3 worm cellular contexts compared by ENCODE assay signal in the genomic region with DNA sequence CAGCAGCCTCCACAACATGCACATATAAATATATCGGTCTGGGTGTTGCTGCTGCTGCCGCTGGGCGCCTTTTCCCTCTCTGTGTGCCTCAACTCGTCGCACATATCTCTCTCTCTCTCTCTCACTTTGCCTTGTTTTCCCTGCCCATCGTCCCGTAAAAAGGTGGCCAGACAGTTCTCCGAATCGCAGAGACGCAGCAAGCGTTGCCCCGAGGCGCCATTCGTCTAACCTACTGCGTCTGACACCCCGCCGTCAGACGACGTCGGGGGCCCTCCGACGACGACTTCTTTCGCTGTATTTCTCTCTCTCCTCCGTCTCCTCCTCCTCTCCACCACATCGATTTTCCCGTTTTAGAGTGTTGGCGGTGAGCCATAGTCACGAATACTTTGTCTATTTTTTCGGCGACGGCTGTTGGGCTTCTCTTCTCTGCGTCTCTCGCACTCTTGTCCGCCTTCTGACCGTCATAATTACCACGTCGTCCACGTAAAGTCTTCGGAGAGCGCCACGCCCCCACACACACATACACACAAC.
TF ChIP-seq lines count a peak whose summit lies in the region.

Gene B0348.10, minus strand, starts transcription at position 24 of the 531 bp plus-strand sequence.

TF ChIP-seq in whole organism, L1 larva, 84 proteins besides CTCF, POLR2A, EP300 and RAD21 (continued from another document and continues in another):
- TF ChIP-seq lir-3 (tag; optimal IDR thresholded peaks at IDR 0.05; lab: Kevin White, UChicago; ENCODE audit: poor library complexity) (peak; percentile 56), C34B4.2 (tag; optimal IDR thresholded peaks at IDR 0.05; lab: Kevin White, UChicago) (no peak), fkh-10 (GFP tag; optimal IDR thresholded peaks at IDR 0.05; lab: Kevin White, UChicago) (peak; percentile 37), rnt-1 (tag; optimal IDR thresholded peaks at IDR 0.05; lab: Kevin White, UChicago) (peak; percentile 13), C16A3.4 (tag; optimal IDR thresholded peaks at IDR 0.05; lab: Kevin White, UChicago) (peak; percentile 43), nhr-19 (GFP tag; conservative IDR thresholded peaks at IDR 0.05; lab: Robert Waterston, UW) (0 out of 2 replicates have a peak, but pooled peaks have one; percentile 29), lin-13 (GFP tag; optimal IDR thresholded peaks at IDR 0.05; lab: Kevin White, UChicago) (peak; percentile 24), efl-1 (optimal IDR thresholded peaks at IDR 0.05; lab: Kevin White, UChicago) (peak; percentile 67 to 78), efl-1 (GFP tag; optimal IDR thresholded peaks at IDR 0.05 in 1 of 2; lab: Kevin White, UChicago) (peak; percentile 60 to 96), lin-15B (tag; optimal IDR thresholded peaks at IDR 0.05; lab: Kevin White, UChicago) (peak; percentile 14), C04F5.9 (tag; optimal IDR thresholded peaks at IDR 0.05; lab: Kevin White, UChicago) (no peak), grh-1 (GFP tag; IDR thresholded peaks at IDR 0.05; lab: Robert Waterston, UW) (peak; percentile 26), elt-2 (tag; optimal IDR thresholded peaks at IDR 0.05; lab: Kevin White, UChicago) (peak; percentile 7), elt-3 (tag; optimal IDR thresholded peaks at IDR 0.05; lab: Kevin White, UChicago) (no peak), unc-86 (tag; optimal IDR thresholded peaks at IDR 0.05; lab: Kevin White, UChicago) (peak; percentile 92), sox-4 (tag; optimal IDR thresholded peaks at IDR 0.05; lab: Kevin White, UChicago) (peak; percentile 65), snu-23 (GFP tag; optimal IDR thresholded peaks at IDR 0.05; lab: Kevin White, UChicago) (peak; percentile 86), skn-1 (tag; optimal IDR thresholded peaks at IDR 0.05; lab: Kevin White, UChicago) (peak; percentile 18), zag-1 (tag; optimal IDR thresholded peaks at IDR 0.05; lab: Kevin White, UChicago) (no peak), xbp-1 (tag; optimal IDR thresholded peaks at IDR 0.05; lab: Kevin White, UChicago) (peak; percentile 68), tbx-2 (tag; optimal IDR thresholded peaks at IDR 0.05; lab: Kevin White, UChicago) (peak; percentile 84), ceh-8 (GFP tag; optimal IDR thresholded peaks at IDR 0.05; lab: Kevin White, UChicago) (peak; percentile 15), nhr-12 (tag; optimal IDR thresholded peaks at IDR 0.05; lab: Kevin White, UChicago) (no peak), mef-2 (tag; optimal IDR thresholded peaks at IDR 0.05; lab: Kevin White, UChicago) (no peak), mab-9 (GFP tag; IDR thresholded peaks at IDR 0.05; lab: Robert Waterston, UW) (peak; percentile 70), mep-1 (tag; optimal IDR thresholded peaks at IDR 0.05; lab: Kevin White, UChicago) (peak; percentile 53), blmp-1 (tag; optimal IDR thresholded peaks at IDR 0.05; lab: Kevin White, UChicago) (peak; percentile 12), fos-1 (tag; optimal IDR thresholded peaks at IDR 0.05; lab: Kevin White, UChicago) (peak; percentile 65), ceh-88 (GFP tag; IDR thresholded peaks at IDR 0.05; lab: Robert Waterston, UW) (peak; percentile 58; the same call in 1 of the 2 replicates), zip-4 (GFP tag; optimal IDR thresholded peaks at IDR 0.05; lab: Kevin White, UChicago) (no peak), ceh-63 (GFP tag; optimal IDR thresholded peaks at IDR 0.05; lab: Kevin White, UChicago) (peak; percentile 60), nhr-84 (tag; optimal IDR thresholded peaks at IDR 0.05; lab: Kevin White, UChicago) (no peak), aha-1 (tag; optimal IDR thresholded peaks at IDR 0.05; lab: Kevin White, UChicago) (no peak), nhr-71 (tag; optimal IDR thresholded peaks at IDR 0.05; lab: Kevin White, UChicago) (peak; percentile 91), F16B12.6 (tag; optimal IDR thresholded peaks at IDR 0.05; lab: Kevin White, UChicago) (no peak), nhr-90 (tag; optimal IDR thresholded peaks at IDR 0.05; lab: Kevin White, UChicago; ENCODE audit: poor library complexity) (peak; percentile 43), nhr-85 (tag; lab: Kevin White, UChicago) (peak; percentile 74), fkh-8 (tag; optimal IDR thresholded peaks at IDR 0.05; lab: Kevin White, UChicago) (peak; percentile 98), Y116A8C.19 (tag; optimal IDR thresholded peaks at IDR 0.05; lab: Kevin White, UChicago; ENCODE audit: borderline replicate concordance) (peak; percentile 10), ztf-11 (tag; optimal IDR thresholded peaks at IDR 0.05; lab: Kevin White, UChicago) (peak in 1 of 2 experiments; percentile 49), lin-35 (GFP tag; optimal IDR thresholded peaks at IDR 0.05; lab: Kevin White, UChicago) (peak; percentile 80 to 83)

TF ChIP-seq in whole organism, L3 larva, 47 proteins besides CTCF, POLR2A, EP300 and RAD21 (continued from another document):
- TF ChIP-seq ztf-11 (tag; optimal IDR thresholded peaks at IDR 0.05; lab: Kevin White, UChicago) (no peak), jun-1 (tag; optimal IDR thresholded peaks at IDR 0.05; lab: Kevin White, UChicago) (peak; percentile 13), unc-62 (GFP tag; optimal IDR thresholded peaks at IDR 0.05; lab: Kevin White, UChicago) (peak; percentile 65), nhr-11 (tag; optimal IDR thresholded peaks at IDR 0.05; lab: Kevin White, UChicago) (no peak), ceh-9 (tag; optimal IDR thresholded peaks at IDR 0.05; lab: Kevin White, UChicago) (no peak), ceh-16 (tag; optimal IDR thresholded peaks at IDR 0.05; lab: Kevin White, UChicago) (no peak), aly-2 (tag; optimal IDR thresholded peaks at IDR 0.05; lab: Kevin White, UChicago) (no peak), nhr-67 (tag; optimal IDR thresholded peaks at IDR 0.05; lab: Kevin White, UChicago) (no peak), nfya-1 (tag; optimal IDR thresholded peaks at IDR 0.05; lab: Kevin White, UChicago; ENCODE audit: insufficient read depth) (peak; percentile 75), mml-1 (tag; optimal IDR thresholded peaks at IDR 0.05; lab: Kevin White, UChicago) (no peak), fkh-2 (tag; optimal IDR thresholded peaks at IDR 0.05; lab: Kevin White, UChicago) (peak; percentile 69), R02D3.7 (tag; optimal IDR thresholded peaks at IDR 0.05; lab: Kevin White, UChicago) (peak; percentile 18), skn-1 (tag; optimal IDR thresholded peaks at IDR 0.05; lab: Kevin White, UChicago) (no peak), sea-2 (GFP tag; optimal IDR thresholded peaks at IDR 0.05; lab: Kevin White, UChicago) (peak; percentile 62), ZK546.5 (tag; optimal IDR thresholded peaks at IDR 0.05; lab: Kevin White, UChicago) (no peak), nhr-237 (tag; optimal IDR thresholded peaks at IDR 0.05; lab: Kevin White, UChicago) (no peak), nhr-25 (tag; optimal IDR thresholded peaks at IDR 0.05; lab: Kevin White, UChicago) (peak; percentile 66), nhr-76 (tag; optimal IDR thresholded peaks at IDR 0.05; lab: Kevin White, UChicago) (no peak), tbx-2 (tag; optimal IDR thresholded peaks at IDR 0.05; lab: Kevin White, UChicago) (peak; percentile 63), elt-2 (tag; optimal IDR thresholded peaks at IDR 0.05; lab: Kevin White, UChicago) (peak; percentile 49), elt-3 (tag; optimal IDR thresholded peaks at IDR 0.05; lab: Kevin White, UChicago) (no peak), lin-15B (tag; optimal IDR thresholded peaks at IDR 0.05; lab: Kevin White, UChicago) (peak; percentile 56), egl-27 (tag; optimal IDR thresholded peaks at IDR 0.05; lab: Kevin White, UChicago) (no peak), daf-12 (tag; optimal IDR thresholded peaks at IDR 0.05; lab: Kevin White, UChicago) (no peak), zag-1 (tag; optimal IDR thresholded peaks at IDR 0.05; lab: Kevin White, UChicago) (peak; percentile 30), mdl-1 (tag; optimal IDR thresholded peaks at IDR 0.05; lab: Kevin White, UChicago) (no peak), nhr-28 (tag; optimal IDR thresholded peaks at IDR 0.05; lab: Kevin White, UChicago) (no peak), pqm-1 (tag; optimal IDR thresholded peaks at IDR 0.05; lab: Kevin White, UChicago) (no peak), ama-1 (optimal IDR thresholded peaks at IDR 0.05; lab: Kevin White, UChicago) (peak; percentile 64)

TF ChIP-seq in whole organism, young adult, 124 proteins besides CTCF, POLR2A, EP300 and RAD21 (continued from another document):
- no peak for TF ChIP-seq hlh-12 (tag; optimal IDR thresholded peaks at IDR 0.05; lab: Kevin White, UChicago)
- TF ChIP-seq let-526 (GFP tag; IDR thresholded peaks at IDR 0.05; lab: Robert Waterston, UW) = no peak
- TF ChIP-seq rec-8 (tag; optimal IDR thresholded peaks at IDR 0.05; lab: Kevin White, UChicago) = peak; percentile 24 to 36
- TF ChIP-seq Y79H2A.3 (GFP tag; conservative IDR thresholded peaks at IDR 0.05; lab: Robert Waterston, UW) = no peak
- TF ChIP-seq F39B2.1 (GFP tag; IDR thresholded peaks at IDR 0.05; lab: Robert Waterston, UW) = no peak
- TF ChIP-seq hlh-26 (GFP tag; conservative IDR thresholded peaks at IDR 0.05; lab: Robert Waterston, UW) = no peak
- no peak for TF ChIP-seq zim-3 (tag; optimal IDR thresholded peaks at IDR 0.05; lab: Kevin White, UChicago)
- TF ChIP-seq T07F8.4 (tag; optimal IDR thresholded peaks at IDR 0.05; lab: Kevin White, UChicago) = peak; percentile 6
- TF ChIP-seq snpc-3.4 (tag; optimal IDR thresholded peaks at IDR 0.05; lab: Kevin White, UChicago) = peak; percentile 3
- no peak for TF ChIP-seq ztf-28 (GFP tag; IDR thresholded peaks at IDR 0.05; lab: Robert Waterston, UW)
- no peak for TF ChIP-seq tbx-9 (tag; optimal IDR thresholded peaks at IDR 0.05; lab: Kevin White, UChicago; ENCODE audit: borderline replicate concordance)
- TF ChIP-seq F22D6.2 (tag; optimal IDR thresholded peaks at IDR 0.05; lab: Kevin White, UChicago) = no peak
- peak; percentile 63 for TF ChIP-seq ztf-26 (tag; optimal IDR thresholded peaks at IDR 0.05; lab: Kevin White, UChicago)
- no peak for TF ChIP-seq egl-18 (GFP tag; IDR thresholded peaks at IDR 0.05; lab: Robert Waterston, UW)
- no peak; the same call in 1 of the 2 replicates for TF ChIP-seq cebp-1 (GFP tag; IDR thresholded peaks at IDR 0.05; lab: Robert Waterston, UW)
- peak; percentile 79 for TF ChIP-seq cebp-1 (tag; optimal IDR thresholded peaks at IDR 0.05; lab: Kevin White, UChicago)
- peak; percentile 61 for TF ChIP-seq F52B5.7 (tag; optimal IDR thresholded peaks at IDR 0.05; lab: Kevin White, UChicago)
- TF ChIP-seq nfya-1 (tag; optimal IDR thresholded peaks at IDR 0.05; lab: Kevin White, UChicago; ENCODE audit: borderline replicate concordance, insufficient read depth) = no peak
- TF ChIP-seq gei-17 (GFP tag; optimal IDR thresholded peaks at IDR 0.05; lab: Kevin White, UChicago) = peak; percentile 49
- TF ChIP-seq B0336.3 (GFP tag; IDR thresholded peaks at IDR 0.05; lab: Robert Waterston, UW) = peak; percentile 74
- TF ChIP-seq ZK185.1 (tag; optimal IDR thresholded peaks at IDR 0.05; lab: Kevin White, UChicago; ENCODE audit: poor library complexity, severe bottlenecking) = peak; percentile 14
- 0 out of 2 replicates have a peak, but pooled peaks have one; percentile 68 for TF ChIP-seq nfyb-1 (GFP tag; IDR thresholded peaks at IDR 0.05; lab: Robert Waterston, UW)
- TF ChIP-seq Y56A3A.18 (GFP tag; IDR thresholded peaks at IDR 0.05; lab: Robert Waterston, UW) = 0 out of 2 replicates have a peak, but pooled peaks have one; percentile 47
- TF ChIP-seq F49E8.2 (tag; optimal IDR thresholded peaks at IDR 0.05; lab: Kevin White, UChicago; ENCODE audit: insufficient read depth) = no peak
- TF ChIP-seq aptf-3 (GFP tag; IDR thresholded peaks at IDR 0.05; lab: Robert Waterston, UW) = no peak
- TF ChIP-seq tlf-1 (GFP tag; optimal IDR thresholded peaks at IDR 0.05; lab: Kevin White, UChicago) = no peak
- peak; percentile 45 for TF ChIP-seq chd-7 (tag; optimal IDR thresholded peaks at IDR 0.05; lab: Kevin White, UChicago)
- peak; percentile 39 for TF ChIP-seq F10E7.11 (tag; optimal IDR thresholded peaks at IDR 0.05; lab: Kevin White, UChicago)
- TF ChIP-seq let-607 (tag; optimal IDR thresholded peaks at IDR 0.05; lab: Kevin White, UChicago) = peak; percentile 26 to 49
- no peak for TF ChIP-seq C17E4.6 (GFP tag; IDR thresholded peaks at IDR 0.05; lab: Robert Waterston, UW)
- peak; percentile 31 for TF ChIP-seq lin-54 (GFP tag; optimal IDR thresholded peaks at IDR 0.05; lab: Kevin White, UChicago)
- TF ChIP-seq ceh-79 (tag; optimal IDR thresholded peaks at IDR 0.05; lab: Kevin White, UChicago) = no peak
- TF ChIP-seq bed-2 (GFP tag; IDR thresholded peaks at IDR 0.05; lab: Robert Waterston, UW) = no peak
- peak; percentile 78 for TF ChIP-seq madf-10 (tag; optimal IDR thresholded peaks at IDR 0.05; lab: Kevin White, UChicago)
- 0 out of 2 replicates have a peak, but pooled peaks have one; percentile 64 for TF ChIP-seq F37B4.10 (GFP tag; IDR thresholded peaks at IDR 0.05; lab: Robert Waterston, UW)
- TF ChIP-seq bed-1 (GFP tag; IDR thresholded peaks at IDR 0.05; lab: Robert Waterston, UW) = no peak
- peak; percentile 1 for TF ChIP-seq B0261.1 (tag; optimal IDR thresholded peaks at IDR 0.05; lab: Kevin White, UChicago)
- TF ChIP-seq nhr-27 (tag; optimal IDR thresholded peaks at IDR 0.05; lab: Kevin White, UChicago) = peak; percentile 5
- peak; percentile 46 for TF ChIP-seq tbp1 (GFP tag; optimal IDR thresholded peaks at IDR 0.05; lab: Kevin White, UChicago)
- TF ChIP-seq nfya-2 (GFP tag; IDR thresholded peaks at IDR 0.05; lab: Robert Waterston, UW) = no peak
- TF ChIP-seq die-1 (tag; optimal IDR thresholded peaks at IDR 0.05; lab: Kevin White, UChicago) = peak; percentile 9
- TF ChIP-seq aptf-2 (GFP tag; conservative IDR thresholded peaks at IDR 0.05; lab: Robert Waterston, UW) = no peak
- no peak for TF ChIP-seq Y53G8AR.9 (GFP tag; conservative IDR thresholded peaks at IDR 0.05; lab: Robert Waterston, UW)
- peak; percentile 71 for TF ChIP-seq nhr-80 (tag; optimal IDR thresholded peaks at IDR 0.05; lab: Kevin White, UChicago)
- TF ChIP-seq T26A5.8 (tag; optimal IDR thresholded peaks at IDR 0.05; lab: Kevin White, UChicago) = no peak
- peak; percentile 39; the same call in 1 of the 2 replicates for TF ChIP-seq K11D2.4 (GFP tag; IDR thresholded peaks at IDR 0.05; lab: Robert Waterston, UW)
- TF ChIP-seq lir-1 (GFP tag; conservative IDR thresholded peaks at IDR 0.05; lab: Robert Waterston, UW) = 0 out of 2 replicates have a peak, but pooled peaks have one; percentile 21
- peak; percentile 52 for TF ChIP-seq atf-7 (tag; optimal IDR thresholded peaks at IDR 0.05; lab: Kevin White, UChicago)
- peak; percentile 82 for TF ChIP-seq egrh-3 (GFP tag; IDR thresholded peaks at IDR 0.05; lab: Robert Waterston, UW)
- TF ChIP-seq F23B12.7 (tag; optimal IDR thresholded peaks at IDR 0.05; lab: Kevin White, UChicago; ENCODE audit: insufficient read depth) = no peak
- no peak for TF ChIP-seq nhr-120 (GFP tag; IDR thresholded peaks at IDR 0.05; lab: Robert Waterston, UW)
- no peak for TF ChIP-seq snpc-1.3 (tag; optimal IDR thresholded peaks at IDR 0.05; lab: Kevin White, UChicago; ENCODE audit: insufficient read depth)
- no peak for TF ChIP-seq lsl-1 (GFP tag; optimal IDR thresholded peaks at IDR 0.05; lab: Kevin White, UChicago)
- peak; percentile 69 for TF ChIP-seq ekl-4 (GFP tag; IDR thresholded peaks at IDR 0.05; lab: Robert Waterston, UW)
- peak; percentile 72 for TF ChIP-seq snpc-4 (GFP tag; optimal IDR thresholded peaks at IDR 0.05; lab: Kevin White, UChicago)
- peak; percentile 27 to 70 (median 54) for TF ChIP-seq snpc-4 (tag; optimal IDR thresholded peaks at IDR 0.05; lab: Kevin White, UChicago)
- peak; percentile 54 for TF ChIP-seq ceh-27 (GFP tag; optimal IDR thresholded peaks at IDR 0.05; lab: Kevin White, UChicago)
- TF ChIP-seq F55B11.4 (tag; optimal IDR thresholded peaks at IDR 0.05; lab: Kevin White, UChicago; ENCODE audit: borderline replicate concordance, insufficient read depth) = no peak
- no peak for TF ChIP-seq sptf-2 (GFP tag; optimal IDR thresholded peaks at IDR 0.05; lab: Kevin White, UChicago)
- TF ChIP-seq nhr-90 (tag; optimal IDR thresholded peaks at IDR 0.05; lab: Kevin White, UChicago) = no peak
- TF ChIP-seq athp-1 (tag; optimal IDR thresholded peaks at IDR 0.05; lab: Kevin White, UChicago) = peak; percentile 55
- TF ChIP-seq ztf-25 (GFP tag; IDR thresholded peaks at IDR 0.05; lab: Robert Waterston, UW) = no peak
- TF ChIP-seq B0019.2 (GFP tag; conservative IDR thresholded peaks at IDR 0.05; lab: Robert Waterston, UW) = no peak
TF ChIP-seq in whole organism, young adult: peak in this region for 48.
